Worm (Caenorhabditis elegans): Measurements from ENCODE around the gene rpn-13.

The rpn-13 gene

DNA sequence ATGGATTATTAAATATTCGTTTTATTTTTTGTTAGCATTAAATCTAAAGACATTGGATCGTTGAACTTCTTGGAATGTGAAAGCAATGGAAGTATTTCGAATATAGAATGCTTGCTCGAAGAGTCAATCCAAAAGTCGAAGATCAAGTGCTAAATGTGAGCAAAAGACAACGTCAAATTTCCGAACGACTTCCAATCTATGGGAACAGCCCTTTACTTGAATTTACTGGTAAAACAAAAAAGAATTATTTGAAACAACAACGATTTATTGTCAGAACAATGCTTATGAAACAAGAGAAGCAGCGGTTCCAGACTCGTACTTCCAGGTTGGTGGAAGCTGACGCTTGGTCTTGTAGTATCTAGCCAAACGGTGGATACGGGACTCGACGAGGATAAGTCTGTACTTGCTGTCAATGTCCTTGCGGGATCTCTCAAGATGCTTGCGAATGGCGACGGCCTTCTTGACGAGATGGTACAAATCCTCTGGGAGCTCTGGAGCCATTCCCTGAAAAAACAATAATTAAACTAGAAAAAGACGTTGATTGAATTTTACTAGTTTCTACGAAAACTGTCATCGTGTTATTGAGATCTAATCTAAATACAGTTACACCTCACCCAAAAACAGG, 32.2 kb upstream of the rpn-13 start (continued):
- peak; percentile 57; the same call in 1 of the 2 replicates for TF ChIP-seq pbrm-1 (GFP tag; IDR thresholded peaks at IDR 0.05)
- peak; percentile 43 for TF ChIP-seq F52B5.7 (tag; optimal IDR thresholded peaks at IDR 0.05)
- TF ChIP-seq cebp-2 (GFP tag; IDR thresholded peaks at IDR 0.05): no peak
- TF ChIP-seq gei-17 (GFP tag; optimal IDR thresholded peaks at IDR 0.05): no peak
- no peak for TF ChIP-seq lag-1 (GFP tag; IDR thresholded peaks at IDR 0.05)
- TF ChIP-seq chd-7 (tag; optimal IDR thresholded peaks at IDR 0.05): peak; percentile 16
- peak; percentile 44; the same call in 1 of the 2 replicates for TF ChIP-seq C17E4.6 (GFP tag; IDR thresholded peaks at IDR 0.05)
- peak; percentile 5 for TF ChIP-seq B0261.1 (tag; optimal IDR thresholded peaks at IDR 0.05)
- no peak for TF ChIP-seq let-526 (GFP tag; IDR thresholded peaks at IDR 0.05)
- peak; percentile 48 for TF ChIP-seq hmg-1.2 (GFP tag; IDR thresholded peaks at IDR 0.05)
- 0 out of 2 replicates have a peak, but pooled peaks have one; percentile 20 for TF ChIP-seq ceh-91 (GFP tag; IDR thresholded peaks at IDR 0.05)
- peak in 1 of 2 experiments; percentile 47 for TF ChIP-seq rec-8 (tag; optimal IDR thresholded peaks at IDR 0.05)
- peak; percentile 87 for TF ChIP-seq snpc-3.4 (tag; optimal IDR thresholded peaks at IDR 0.05)
- 0 out of 2 replicates have a peak, but pooled peaks have one; percentile 18 for TF ChIP-seq attf-3 (GFP tag; conservative IDR thresholded peaks at IDR 0.05)
- no peak for TF ChIP-seq F57C9.4 (tag; optimal IDR thresholded peaks at IDR 0.05)
- TF ChIP-seq F23B12.7 (tag; optimal IDR thresholded peaks at IDR 0.05; ENCODE audit: insufficient read depth): peak; percentile 62
- no peak for TF ChIP-seq akir-1 (GFP tag; optimal IDR thresholded peaks at IDR 0.05)
- peak; percentile 37 for TF ChIP-seq atf-7 (tag; optimal IDR thresholded peaks at IDR 0.05)
- TF ChIP-seq madf-10 (tag; optimal IDR thresholded peaks at IDR 0.05): no peak
- peak; percentile 74 for TF ChIP-seq repo-1 (tag; optimal IDR thresholded peaks at IDR 0.05)
- peak; percentile 29 for TF ChIP-seq zim-3 (tag; optimal IDR thresholded peaks at IDR 0.05)
- TF ChIP-seq ztf-3 (GFP tag; optimal IDR thresholded peaks at IDR 0.05): no peak
- peak; percentile 97 for TF ChIP-seq F49E8.2 (tag; optimal IDR thresholded peaks at IDR 0.05; ENCODE audit: insufficient read depth)
- no peak for TF ChIP-seq unc-62 (GFP tag; optimal IDR thresholded peaks at IDR 0.05)
- TF ChIP-seq F33H1.4 (GFP tag; IDR thresholded peaks at IDR 0.05): peak; percentile 38
- TF ChIP-seq egl-44 (GFP tag; IDR thresholded peaks at IDR 0.05): peak; percentile 15
- TF ChIP-seq hsf-1 (GFP tag; IDR thresholded peaks at IDR 0.05): peak; percentile 73
- no peak for TF ChIP-seq F22D6.2 (tag; optimal IDR thresholded peaks at IDR 0.05)
- TF ChIP-seq snpc-1.3 (tag; optimal IDR thresholded peaks at IDR 0.05; ENCODE audit: insufficient read depth): peak; percentile 32
- no peak for TF ChIP-seq K12H6.12 (tag; optimal IDR thresholded peaks at IDR 0.05)
- no peak for TF ChIP-seq aptf-3 (GFP tag; IDR thresholded peaks at IDR 0.05)
- TF ChIP-seq madf-6 (GFP tag; IDR thresholded peaks at IDR 0.05): peak; percentile 77
- TF ChIP-seq aptf-2 (GFP tag; conservative IDR thresholded peaks at IDR 0.05): no peak
- no peak for TF ChIP-seq ztf-25 (GFP tag; IDR thresholded peaks at IDR 0.05)
- TF ChIP-seq ceh-79 (tag; optimal IDR thresholded peaks at IDR 0.05): peak; percentile 36
- TF ChIP-seq mxl-1 (tag; optimal IDR thresholded peaks at IDR 0.05): peak; percentile 38
- TF ChIP-seq xnd-1 (tag; optimal IDR thresholded peaks at IDR 0.05): peak; percentile 29
- TF ChIP-seq sea-2 (GFP tag; IDR thresholded peaks at IDR 0.05): no peak
- peak; percentile 45 for TF ChIP-seq mcd-1 (GFP tag; IDR thresholded peaks at IDR 0.05)
- TF ChIP-seq hmg-20 (GFP tag; IDR thresholded peaks at IDR 0.05): no peak; the same call in 1 of the 2 replicates
- peak; percentile 38 for TF ChIP-seq somi-1 (GFP tag; optimal IDR thresholded peaks at IDR 0.05)
- TF ChIP-seq lin-54 (GFP tag; optimal IDR thresholded peaks at IDR 0.05): peak; percentile 73
- no peak for TF ChIP-seq ccch-3 (GFP tag; optimal IDR thresholded peaks at IDR 0.05)
- peak; percentile 81 for TF ChIP-seq attf-6 (GFP tag; IDR thresholded peaks at IDR 0.05)
- TF ChIP-seq fkh-3 (tag; optimal IDR thresholded peaks at IDR 0.05): no peak
- no peak for TF ChIP-seq F10E7.11 (tag; optimal IDR thresholded peaks at IDR 0.05)
- no peak for TF ChIP-seq Y67H2A.10 (GFP tag; conservative IDR thresholded peaks at IDR 0.05)

Measured in whole organism, young adult.